Worm (Caenorhabditis elegans) whole organism, early embryonic: ENCODE results near the gene C26H9A.3.

Source experiments
- F13C5.2 ChIP-seq: sonication (generic microtip); optimal IDR thresholded peaks from 2 replicates; lab custom pipeline; 2017; ENCODE audit warnings: mild to moderate bottlenecking, missing genetic modification characterization, inconsistent platforms, missing compliant biosample characterization
- ama-1 ChIP-seq: fragments of 150-350 bp; optimal IDR thresholded peaks from 2 replicates; lab custom pipeline; 2014
- hnd-1 ChIP-seq: sonication (generic microtip); optimal IDR thresholded peaks from 2 replicates; lab custom pipeline; 2016; ENCODE audit warnings: missing genetic modification characterization, missing compliant biosample characterization
- pes-1 ChIP-seq: fragments of 200-800 bp; sonication (Bioruptor generic); IDR thresholded peaks from 2 replicates; pipeline ENCODE4 v1.3.6; 2022; ENCODE audit warnings: missing genetic modification reagents, missing genetic modification characterization, missing compliant biosample characterization
- scrt-1 ChIP-seq: fragments of 200-800 bp; sonication (Bioruptor generic); IDR thresholded peaks from 2 replicates; pipeline ENCODE4 v1.3.6; 2022; ENCODE audit warnings: missing genetic modification characterization, missing compliant biosample characterization
- tbx-11 ChIP-seq: fragments of 200-800 bp; sonication (Bioruptor generic); IDR thresholded peaks from 2 replicates; pipeline ENCODE4 v1.3.6; 2022; ENCODE audit warnings: missing genetic modification characterization, missing compliant biosample characterization
- tra-4 ChIP-seq: sonication (generic microtip); optimal IDR thresholded peaks from 2 replicates; lab custom pipeline; 2017; ENCODE audit warnings: missing genetic modification characterization, missing compliant biosample characterization

DNA sequence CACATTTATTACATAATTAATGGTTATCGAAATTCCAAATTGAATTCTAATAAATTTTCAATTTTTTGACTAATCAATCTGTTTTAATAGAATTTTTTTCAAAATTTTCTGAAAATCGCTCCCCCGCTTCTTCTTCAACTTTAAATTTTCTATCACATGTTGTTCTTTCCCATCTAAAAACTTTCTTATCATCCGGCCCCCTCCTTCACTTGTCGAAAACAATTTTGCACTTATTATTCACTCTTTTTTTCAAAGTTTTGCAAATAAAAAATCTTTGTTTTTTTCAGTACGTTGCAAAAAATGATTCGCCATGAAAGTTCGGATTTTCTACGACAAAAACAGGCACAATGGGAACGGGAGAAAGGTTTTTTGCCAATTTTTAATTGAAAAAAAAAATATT lies 49.2 kb upstream of the C26H9A.3 start, which contains the start of gene T23B5.3:
- TF ChIP-seq hnd-1 (tag; lab: Kevin White, UChicago) = no peak
- TF ChIP-seq ama-1 = no peak
- TF ChIP-seq tra-4 = no peak
- TF ChIP-seq F13C5.2 = no peak
- no peak for TF ChIP-seq pes-1 (GFP tag; lab: Robert Waterston, UW)
- TF ChIP-seq scrt-1 = no peak
- TF ChIP-seq tbx-11 = no peak
